ENCODE assay signal across 4 fruit fly cellular contexts in the genomic region with DNA sequence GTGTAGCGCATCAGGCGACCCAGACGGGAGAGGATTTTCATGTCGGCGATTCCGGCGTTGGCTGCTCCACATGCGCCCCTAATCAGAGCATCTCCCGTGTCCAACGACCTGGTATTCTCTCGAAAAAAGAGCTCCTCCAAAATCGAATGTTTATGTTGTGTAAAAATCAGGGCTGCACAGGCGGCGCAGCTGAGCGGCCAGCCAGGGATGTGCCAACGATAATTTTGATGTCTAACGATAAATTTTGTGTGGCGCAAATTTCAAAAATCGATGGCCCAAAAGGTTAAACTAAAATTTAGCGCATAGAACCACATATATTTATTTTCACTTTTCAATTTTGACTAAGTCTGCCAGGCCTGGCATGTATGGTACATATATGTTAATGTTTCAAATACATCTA.
A peak's percentile ranks its signal among the peaks of the same experiment; 100 is the strongest.
TF ChIP-seq lines count a peak whose summit lies in the region.

Gene CG9240 (minus strand): TSS at position 213 of the 400 bp plus-strand sequence.

- TF ChIP-seq CTCF in whole organism, embryonic (GFP tag; optimal IDR thresholded peaks at IDR 0.05; lab: Kevin White, UChicago) = no peak

TF ChIP-seq in whole organism, adult, 20 proteins besides CTCF, POLR2A, EP300 and RAD21:
- TF ChIP-seq CG14711 (tag; optimal IDR thresholded peaks at IDR 0.05; lab: Kevin White, UChicago) (peak; percentile 1), bab1 (GFP tag; optimal IDR thresholded peaks at IDR 0.05; lab: Kevin White, UChicago) (peak; percentile 64), Mnt (GFP tag; optimal IDR thresholded peaks at IDR 0.05; lab: Kevin White, UChicago) (peak; percentile 13), ovo (GFP tag; optimal IDR thresholded peaks at IDR 0.05; lab: Kevin White, UChicago) (no peak)
TF ChIP-seq in whole organism, adult: peak in this region for 3.

TF ChIP-seq in whole organism, embryonic, 481 proteins besides CTCF, POLR2A, EP300 and RAD21 (continues in another document):
- TF ChIP-seq CG3995 (GFP tag; optimal IDR thresholded peaks at IDR 0.05; lab: Kevin White, UChicago) (peak; percentile 28), CG17829 (tag; optimal IDR thresholded peaks at IDR 0.05; lab: Kevin White, UChicago) (peak; percentile 18), Opbp (GFP tag; IDR thresholded peaks at IDR 0.05; lab: Robert Waterston, UW; ENCODE audit: partially characterized antibody) (0 out of 3 replicates have a peak, but pooled peaks have one; percentile 47), Antp (GFP tag; optimal IDR thresholded peaks at IDR 0.05; lab: Kevin White, UChicago) (no peak), BEAF-32 (GFP tag; optimal IDR thresholded peaks at IDR 0.05; lab: Kevin White, UChicago) (peak; percentile 41), cad (GFP tag; optimal IDR thresholded peaks at IDR 0.05; lab: Kevin White, UChicago) (no peak), Med (GFP tag; lab: Kevin White, UChicago) (peak; percentile 66), crp (GFP tag; optimal IDR thresholded peaks at IDR 0.05; lab: Kevin White, UChicago) (peak in 1 of 2 experiments; percentile 87), Dp (GFP tag; optimal IDR thresholded peaks at IDR 0.05; lab: Kevin White, UChicago) (peak; percentile 88), gfzf (GFP tag; optimal IDR thresholded peaks at IDR 0.05; lab: Kevin White, UChicago) (peak; percentile 19), Adf1 (GFP tag; IDR thresholded peaks at IDR 0.05; lab: Robert Waterston, UW) (0 out of 2 replicates have a peak, but pooled peaks have one; percentile 14), MESR4 (GFP tag; optimal IDR thresholded peaks at IDR 0.05; lab: Kevin White, UChicago) (peak; percentile 56), ranshi (GFP tag; IDR thresholded peaks at IDR 0.05; lab: Robert Waterston, UW) (no peak), D19A (tag; optimal IDR thresholded peaks at IDR 0.05; lab: Kevin White, UChicago) (peak; percentile 2), Stat92E (GFP tag; optimal IDR thresholded peaks at IDR 0.05; lab: Kevin White, UChicago) (no peak), pzg (GFP tag; optimal IDR thresholded peaks at IDR 0.05; lab: Kevin White, UChicago) (peak; percentile 69), HmgZ (tag; optimal IDR thresholded peaks at IDR 0.05; lab: Kevin White, UChicago) (peak; percentile 44), slbo (GFP tag; IDR thresholded peaks at IDR 0.05; lab: Robert Waterston, UW) (0 out of 2 replicates have a peak, but pooled peaks have one; percentile 28), E2f2 (GFP tag; IDR thresholded peaks at IDR 0.05; lab: Robert Waterston, UW) (peak; percentile 94), zfh1 (GFP tag; IDR thresholded peaks at IDR 0.05; lab: Robert Waterston, UW) (0 out of 3 replicates have a peak, but pooled peaks have one; percentile 28), CG15479 (GFP tag; optimal IDR thresholded peaks at IDR 0.05; lab: Kevin White, UChicago) (peak; percentile 18), CG14710 (tag; optimal IDR thresholded peaks at IDR 0.05; lab: Kevin White, UChicago) (peak; percentile 10), Gsc (GFP tag; IDR thresholded peaks at IDR 0.05; lab: Robert Waterston, UW) (no peak), CG12769 (tag; optimal IDR thresholded peaks at IDR 0.05; lab: Kevin White, UChicago) (peak; percentile 5), CG9797 (GFP tag; optimal IDR thresholded peaks at IDR 0.05; lab: Kevin White, UChicago) (peak; percentile 7), NfI (GFP tag; optimal IDR thresholded peaks at IDR 0.05; lab: Kevin White, UChicago) (no peak)

TF ChIP-seq in whole organism, prepupa, 60 proteins besides CTCF, POLR2A, EP300 and RAD21:
- TF ChIP-seq svp (GFP tag; lab: Kevin White, UChicago) (peak; percentile 67), Met (GFP tag; optimal IDR thresholded peaks at IDR 0.05; lab: Kevin White, UChicago) (no peak), spab (GFP tag; optimal IDR thresholded peaks at IDR 0.05; lab: Kevin White, UChicago) (no peak)
TF ChIP-seq in whole organism, prepupa: peak in this region for 1.

TF ChIP-seq in whole organism, wandering third instar larva, 38 proteins besides CTCF, POLR2A, EP300 and RAD21:
- TF ChIP-seq Dif (GFP tag; optimal IDR thresholded peaks at IDR 0.05; lab: Kevin White, UChicago; ENCODE audit: partially characterized antibody) (no peak), rgr (GFP tag; optimal IDR thresholded peaks at IDR 0.05; lab: Kevin White, UChicago) (peak; percentile 48)
